Worm (Caenorhabditis elegans): ENCODE data around the gene Y116A8C.27.

DNA sequence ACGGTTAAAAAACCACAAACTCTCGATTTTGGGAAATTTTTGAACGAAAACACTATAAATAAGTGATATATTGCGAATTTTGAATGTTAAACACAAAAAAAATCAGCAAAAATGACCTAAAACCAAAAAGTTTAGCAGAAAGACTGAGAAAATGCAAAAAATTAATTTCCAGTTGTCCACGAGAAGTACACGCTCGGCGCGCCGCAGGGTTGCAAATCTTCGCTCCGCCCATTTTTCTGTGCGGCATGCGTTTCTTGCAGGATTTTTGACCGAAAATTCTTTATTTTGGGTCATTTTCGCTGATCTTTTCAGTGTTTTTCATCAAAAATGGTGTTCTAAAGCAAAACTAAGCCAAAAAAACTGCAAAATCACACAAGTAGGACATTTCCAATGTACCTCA, 11.2 kb downstream of the Y116A8C.27 start:
- TF ChIP-seq ztf-29 (GFP tag; IDR thresholded peaks at IDR 0.05) (no peak), flt-1 (GFP tag; IDR thresholded peaks at IDR 0.05) (no peak), ztf-23 (GFP tag; IDR thresholded peaks at IDR 0.05) (no peak)
